Worm (Caenorhabditis elegans) whole organism, mixed stage, embryonic: Measurements from ENCODE around the gene ZK177.1.
"Not testable (repeated sequence)": the region's sequence is repeated elsewhere in the genome, so short reads cannot be mapped to it uniquely, and the experiment has no call there.

Experiments used
- M03D4.4 ChIP-seq: sonication (generic microtip); optimal IDR thresholded peaks from 2 replicates; lab custom pipeline; 2017; ENCODE audit warnings: mild to moderate bottlenecking, missing genetic modification characterization, missing compliant biosample characterization
- bed-3 ChIP-seq: fragments of 200-800 bp; sonication (Bioruptor generic); optimal IDR thresholded peaks from 3 replicates; lab custom pipeline; 2018; ENCODE audit warnings: mild to moderate bottlenecking, missing genetic modification characterization, moderate library complexity, missing compliant biosample characterization
- blmp-1 ChIP-seq: fragments of 150-350 bp; optimal IDR thresholded peaks from 2 replicates; lab custom pipeline; 2014; ENCODE audit warnings: missing biosample characterization, missing genetic modification characterization
- ceh-39 ChIP-seq: fragments of 150-350 bp; optimal IDR thresholded peaks from 2 replicates; lab custom pipeline; 2014; ENCODE audit warnings: missing biosample characterization, missing genetic modification characterization
- ceh-43 ChIP-seq: fragments of 200-800 bp; sonication (Bioruptor generic); optimal IDR thresholded peaks from 2 replicates; lab custom pipeline; 2018; ENCODE audit warnings: mild to moderate bottlenecking, missing genetic modification characterization, moderate library complexity, missing compliant biosample characterization
- ceh-83 ChIP-seq: fragments of 200-800 bp; sonication (Bioruptor generic); optimal IDR thresholded peaks from 2 replicates; lab custom pipeline; 2018; ENCODE audit warnings: mild to moderate bottlenecking, missing genetic modification characterization, missing compliant biosample characterization
- ces-1 ChIP-seq: fragments of 150-350 bp; optimal IDR thresholded peaks from 2 replicates; lab custom pipeline; 2014; ENCODE audit warnings: missing biosample characterization, missing genetic modification reagents, missing genetic modification characterization
- cnd-1 ChIP-seq: fragments of 200-800 bp; sonication (Bioruptor generic); optimal IDR thresholded peaks from 2 replicates; lab custom pipeline; 2018; ENCODE audit warnings: mild to moderate bottlenecking, missing genetic modification characterization, missing compliant biosample characterization
- drap-1 ChIP-seq: fragments of 200-800 bp; sonication (Bioruptor generic); optimal IDR thresholded peaks from 3 replicates; lab custom pipeline; 2018; ENCODE audit warnings: mild to moderate bottlenecking, missing genetic modification characterization, missing compliant biosample characterization
- elt-1 ChIP-seq: sonication (generic microtip); optimal IDR thresholded peaks from 2 replicates; lab custom pipeline; 2017; ENCODE audit warnings: missing genetic modification characterization, mild to moderate bottlenecking, missing compliant biosample characterization, antibody characterized with exemption, moderate library complexity, borderline replicate concordance; ENCODE audit not compliant: insufficient read depth
- elt-3 ChIP-seq: fragments of 150-350 bp; optimal IDR thresholded peaks from 2 replicates; lab custom pipeline; 2014; ENCODE audit warnings: missing biosample characterization, missing genetic modification characterization
- flh-1 ChIP-seq: fragments of 200-800 bp; sonication (Bioruptor generic); optimal IDR thresholded peaks from 2 replicates; lab custom pipeline; 2018; ENCODE audit warnings: mild to moderate bottlenecking, missing genetic modification characterization, moderate library complexity, missing compliant biosample characterization
- ham-2 ChIP-seq: fragments of 200-800 bp; sonication (Bioruptor generic); optimal IDR thresholded peaks from 2 replicates; lab custom pipeline; 2018; ENCODE audit warnings: mild to moderate bottlenecking, missing genetic modification characterization, missing compliant biosample characterization
- hlh-1 ChIP-seq: fragments of 150-350 bp; optimal IDR thresholded peaks from 2 replicates; lab custom pipeline; 2014; ENCODE audit warnings: missing biosample characterization, missing genetic modification reagents, missing genetic modification characterization
- lin-13 ChIP-seq: fragments of 150-350 bp; optimal IDR thresholded peaks from 2 replicates; lab custom pipeline; 2014; ENCODE audit warnings: missing biosample characterization, missing genetic modification characterization
- lin-32 ChIP-seq: fragments of 200-800 bp; sonication (Bioruptor generic); optimal IDR thresholded peaks from 2 replicates; lab custom pipeline; 2018; ENCODE audit warnings: mild to moderate bottlenecking, missing genetic modification characterization, missing compliant biosample characterization
- lsy-2 ChIP-seq: fragments of 150-350 bp; optimal IDR thresholded peaks from 2 replicates; lab custom pipeline; 2014; ENCODE audit warnings: missing biosample characterization, missing genetic modification characterization
- mab-5 ChIP-seq: fragments of 150-350 bp; optimal IDR thresholded peaks from 2 replicates; lab custom pipeline; 2014; ENCODE audit warnings: missing biosample characterization, missing genetic modification characterization
- mep-1 ChIP-seq: fragments of 150-350 bp; optimal IDR thresholded peaks from 2 replicates; lab custom pipeline; 2017; ENCODE audit warnings: missing biosample characterization, missing genetic modification reagents, missing genetic modification characterization, inconsistent platforms
- mls-2 ChIP-seq: sonication (generic microtip); optimal IDR thresholded peaks from 2 replicates; lab custom pipeline; 2016; ENCODE audit warnings: mild to moderate bottlenecking, missing genetic modification characterization, moderate library complexity, missing compliant biosample characterization
- nhr-12 ChIP-seq: fragments of 150-350 bp; optimal IDR thresholded peaks from 2 replicates; lab custom pipeline; 2014; ENCODE audit warnings: missing biosample characterization, missing genetic modification characterization
- nhr-2 ChIP-seq: fragments of 150-350 bp; optimal IDR thresholded peaks from 2 replicates; lab custom pipeline; 2014; ENCODE audit warnings: missing biosample characterization, missing genetic modification characterization
- nhr-237 ChIP-seq: fragments of 150-350 bp; optimal IDR thresholded peaks from 2 replicates; lab custom pipeline; 2014; ENCODE audit warnings: missing biosample characterization, missing genetic modification characterization
- nhr-28 ChIP-seq: fragments of 150-350 bp; optimal IDR thresholded peaks from 2 replicates; lab custom pipeline; 2014; ENCODE audit warnings: missing biosample characterization, missing genetic modification characterization
- nhr-76 ChIP-seq: sonication (generic microtip); optimal IDR thresholded peaks from 2 replicates; lab custom pipeline; 2017; ENCODE audit warnings: missing biosample characterization, missing genetic modification characterization
- pha-4 ChIP-seq: fragments of 150-350 bp; optimal IDR thresholded peaks from 2 replicates; lab custom pipeline; 2018; ENCODE audit warnings: missing biosample characterization, missing genetic modification reagents, missing genetic modification characterization
- sem-2 ChIP-seq: fragments of 200-800 bp; sonication (Bioruptor generic); optimal IDR thresholded peaks from 2 replicates; lab custom pipeline; 2018; ENCODE audit warnings: mild to moderate bottlenecking, missing genetic modification characterization, missing compliant biosample characterization
- snpc-4 ChIP-seq: fragments of 150-350 bp; optimal IDR thresholded peaks from 2 replicates; lab custom pipeline; 2014; ENCODE audit warnings: missing biosample characterization, missing genetic modification characterization
- sptf-1 ChIP-seq: sonication (generic microtip); optimal IDR thresholded peaks from 2 replicates; lab custom pipeline; 2017; ENCODE audit warnings: mild to moderate bottlenecking, missing genetic modification characterization, moderate library complexity, missing compliant biosample characterization
- tbx-8 ChIP-seq: fragments of 200-800 bp; sonication (Bioruptor generic); optimal IDR thresholded peaks from 2 replicates; lab custom pipeline; 2018; ENCODE audit warnings: mild to moderate bottlenecking, missing genetic modification characterization, moderate library complexity, missing compliant biosample characterization
- unc-120 ChIP-seq: sonication (generic microtip); optimal IDR thresholded peaks from 2 replicates; lab custom pipeline; 2017; ENCODE audit warnings: missing genetic modification characterization, missing compliant biosample characterization; ENCODE audit not compliant: poor library complexity, severe bottlenecking
- unc-39 ChIP-seq: fragments of 150-350 bp; optimal IDR thresholded peaks from 2 replicates; lab custom pipeline; 2014; ENCODE audit warnings: missing biosample characterization, missing genetic modification characterization
- unc-62 ChIP-seq: fragments of 150-350 bp; optimal IDR thresholded peaks from 2 replicates; lab custom pipeline; 2014; ENCODE audit warnings: missing biosample characterization, missing genetic modification reagents, missing genetic modification characterization
- zip-8 ChIP-seq: fragments of 150-350 bp; optimal IDR thresholded peaks from 2 replicates; lab custom pipeline; 2014; ENCODE audit warnings: missing biosample characterization, missing genetic modification characterization
- ztf-11 ChIP-seq: fragments of 150-350 bp; optimal IDR thresholded peaks from 2 replicates; lab custom pipeline; 2014; ENCODE audit warnings: missing biosample characterization, missing genetic modification characterization

ZK177.1 gene

DNA sequence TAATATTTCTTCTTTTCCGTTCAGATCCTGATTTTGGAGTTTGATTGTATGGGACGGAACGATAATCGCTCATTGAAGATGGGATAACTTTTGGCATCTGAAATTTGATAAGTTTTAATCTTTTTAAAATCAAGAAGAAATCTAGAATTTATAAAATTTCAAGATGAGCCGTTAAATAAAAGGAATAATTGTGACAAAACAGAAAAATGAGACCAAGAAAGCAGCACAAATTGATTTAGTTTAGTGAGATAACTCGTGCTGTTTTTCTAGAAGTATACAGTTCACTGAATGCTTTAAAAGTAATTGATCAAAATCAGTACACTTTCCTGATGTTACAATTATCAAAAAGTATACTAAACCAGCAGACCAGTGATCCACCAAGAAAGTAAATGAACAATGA is 12.2 kb downstream of the ZK177.1 start, which contains the start of gene hlh-27:
Gene hlh-27, minus strand, starts transcription at position 101 of the 400 bp plus-strand sequence.
- TF ChIP-seq flh-1 (GFP tag; lab: Kevin White, UChicago); sptf-1 (tag; lab: Kevin White, UChicago); ces-1 (GFP tag; lab: Kevin White, UChicago): not testable (repeated sequence)

DNA sequence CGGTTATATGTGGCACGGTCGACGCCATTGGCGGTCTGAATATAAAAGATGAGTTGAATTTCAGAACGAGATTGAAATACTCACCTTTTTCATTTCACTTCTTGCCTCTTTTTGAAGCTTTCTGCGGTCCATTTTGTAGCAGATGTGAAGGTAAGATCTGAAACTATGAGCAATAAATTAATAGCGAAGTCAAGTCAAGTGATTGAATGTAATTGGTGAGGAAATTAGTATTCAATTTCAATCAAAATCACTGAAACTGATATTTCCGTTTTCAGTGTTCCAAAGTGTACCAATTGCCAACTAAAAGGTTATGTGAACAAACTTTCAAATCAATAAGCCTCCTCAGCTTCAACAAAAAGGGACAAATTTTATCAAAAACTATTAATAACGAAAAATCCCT is 13.7 kb downstream of the ZK177.1 start, which contains the start of gene C17C3.24:
Gene C17C3.24, minus strand, starts transcription at position 101 of the 400 bp plus-strand sequence.
- TF ChIP-seq mab-5 (tag; lab: Kevin White, UChicago): no peak
- TF ChIP-seq mep-1 (tag; lab: Kevin White, UChicago): no peak
- TF ChIP-seq M03D4.4: no peak
- no peak for TF ChIP-seq mls-2 (tag; lab: Kevin White, UChicago)
- TF ChIP-seq hlh-1 (tag; lab: Kevin White, UChicago): no peak
- TF ChIP-seq unc-120 (tag; lab: Kevin White, UChicago): no peak
- TF ChIP-seq snpc-4 (tag; lab: Kevin White, UChicago): no peak
- no peak for TF ChIP-seq sem-2 (GFP tag; lab: Kevin White, UChicago)
- TF ChIP-seq flh-1 (GFP tag; lab: Kevin White, UChicago): no peak

DNA sequence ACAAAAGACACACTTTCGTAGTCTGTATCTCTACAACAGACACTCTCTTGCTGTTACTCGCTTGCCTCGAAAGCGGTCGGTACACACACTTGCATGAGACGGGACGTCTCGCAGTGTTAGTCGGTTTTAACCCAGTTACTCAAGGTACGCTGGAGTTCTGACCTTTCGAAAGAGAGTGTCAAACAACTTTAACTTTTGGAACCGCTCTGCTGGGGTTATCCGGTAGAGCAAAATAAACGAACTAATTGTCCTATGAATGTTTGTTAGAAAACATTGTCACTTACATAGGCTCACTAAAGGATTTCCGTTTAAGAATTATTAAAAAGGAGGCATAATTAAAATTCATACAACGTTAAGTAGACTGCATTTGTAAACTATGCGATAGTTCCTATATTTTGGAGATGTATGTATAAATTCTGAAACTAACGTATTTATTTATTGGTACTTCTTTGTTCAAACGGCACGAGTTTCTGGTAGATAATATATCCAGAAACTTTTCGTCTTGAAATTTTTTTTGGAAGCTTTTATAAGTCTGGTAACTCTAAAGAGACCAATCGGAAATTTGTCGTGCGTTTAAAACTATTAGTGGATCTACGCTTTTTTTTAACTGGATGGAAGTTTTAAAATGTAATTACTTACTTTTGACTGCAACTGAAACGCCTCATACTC is 15.7 kb downstream of the ZK177.1 start:
- TF ChIP-seq elt-1 (tag; lab: Kevin White, UChicago) (no peak), nhr-28 (tag; lab: Kevin White, UChicago) (peak; percentile 24), flh-1 (GFP tag; lab: Kevin White, UChicago) (peak; percentile 29), hlh-1 (tag; lab: Kevin White, UChicago) (peak; percentile 72), ces-1 (GFP tag; lab: Kevin White, UChicago) (peak; percentile 99), lin-13 (tag; lab: Kevin White, UChicago) (peak; percentile 85), lin-32 (GFP tag; lab: Kevin White, UChicago) (peak; percentile 78), mep-1 (tag; lab: Kevin White, UChicago) (peak; percentile 96), ztf-11 (peak; percentile 83), unc-120 (tag; lab: Kevin White, UChicago) (peak; percentile 94), ceh-83 (peak; percentile 93), cnd-1 (peak; percentile 80), nhr-237 (peak; percentile 92), ham-2 (GFP tag; lab: Kevin White, UChicago) (peak; percentile 75), bed-3 (peak; percentile 65), nhr-12 (tag; lab: Kevin White, UChicago) (peak; percentile 89), mab-5 (tag; lab: Kevin White, UChicago) (peak; percentile 84), M03D4.4 (peak; percentile 86), ceh-43 (GFP tag; lab: Kevin White, UChicago) (peak; percentile 86), blmp-1 (tag; lab: Kevin White, UChicago) (no peak), sptf-1 (tag; lab: Kevin White, UChicago) (peak; percentile 93), unc-39 (tag; lab: Kevin White, UChicago) (peak; percentile 55), tbx-8 (GFP tag; lab: Kevin White, UChicago) (peak; percentile 93), pha-4 (tag; lab: Kevin White, UChicago) (peak; percentile 92), ceh-39 (tag; lab: Kevin White, UChicago) (peak; percentile 74), drap-1 (GFP tag; lab: Kevin White, UChicago) (peak; percentile 89), zip-8 (tag; lab: Kevin White, UChicago) (no peak), lsy-2 (tag; lab: Kevin White, UChicago) (peak; percentile 84), unc-62 (GFP tag; lab: Kevin White, UChicago) (peak; percentile 89), mls-2 (tag; lab: Kevin White, UChicago) (peak; percentile 95), snpc-4 (tag; lab: Kevin White, UChicago) (no peak), sem-2 (GFP tag; lab: Kevin White, UChicago) (peak; percentile 76), elt-3 (tag; lab: Kevin White, UChicago) (peak; percentile 80), nhr-76 (no peak), nhr-2 (peak; percentile 86)
